Fruit fly (Drosophila melanogaster) whole organism, prepupa: ENCODE data around the gene sip2.

Experiments
- Blimp-1 ChIP-seq: fragments of 200-800 bp; sonication (Bioruptor generic); optimal IDR thresholded peaks from 3 replicates; lab custom pipeline; 2017; ENCODE audit warnings: missing biosample characterization, missing genetic modification characterization, mild to moderate bottlenecking, moderate library complexity, missing genetic modification reagents
- CG10631 ChIP-seq: fragments of 200-800 bp; sonication (Bioruptor generic); optimal IDR thresholded peaks from 2 replicates; lab custom pipeline; 2016; ENCODE audit warnings: missing biosample characterization, missing genetic modification characterization
- CG11762 ChIP-seq: fragments of 200-800 bp; sonication (Bioruptor generic); optimal IDR thresholded peaks from 3 replicates; lab custom pipeline; 2016; ENCODE audit warnings: missing biosample characterization, missing genetic modification characterization; ENCODE audit not compliant: insufficient read depth
- CG15336 ChIP-seq: fragments of 200-800 bp; sonication (Bioruptor generic); IDR thresholded peaks from 2 replicates; pipeline ENCODE4 v1.3.6; 2022; ENCODE audit warnings: missing biosample characterization, missing genetic modification characterization
- CG3032 ChIP-seq: fragments of 200-800 bp; optimal IDR thresholded peaks from 2 replicates; lab custom pipeline; 2019; ENCODE audit warnings: missing biosample characterization, mild to moderate bottlenecking, missing genetic modification characterization, moderate library complexity
- CG31627 ChIP-seq: fragments of 200-800 bp; sonication (Bioruptor generic); optimal IDR thresholded peaks from 3 replicates; lab custom pipeline; 2016; ENCODE audit warnings: missing biosample characterization, missing genetic modification characterization
- CG32006 ChIP-seq: fragments of 200-800 bp; sonication (Bioruptor generic); optimal IDR thresholded peaks from 3 replicates; lab custom pipeline; 2017; ENCODE audit warnings: missing biosample characterization, mild to moderate bottlenecking, missing genetic modification characterization
- CG34406 ChIP-seq: fragments of 200-800 bp; sonication (Bioruptor generic); optimal IDR thresholded peaks from 3 replicates; lab custom pipeline; 2016; ENCODE audit warnings: missing biosample characterization, missing genetic modification characterization
- CG3919 ChIP-seq: fragments of 200-800 bp; sonication (Bioruptor generic); optimal IDR thresholded peaks from 3 replicates; lab custom pipeline; 2016; ENCODE audit warnings: missing biosample characterization, missing genetic modification characterization
- CG6163 ChIP-seq: fragments of 200-800 bp; sonication (Bioruptor generic); IDR thresholded peaks from 3 replicates; pipeline ENCODE4 v1.3.6; 2022; ENCODE audit warnings: missing biosample characterization, missing genetic modification characterization
- CG6276 ChIP-seq: fragments of 200-800 bp; sonication (Bioruptor generic); optimal IDR thresholded peaks from 2 replicates; lab custom pipeline; 2017; ENCODE audit warnings: missing biosample characterization, mild to moderate bottlenecking, missing genetic modification characterization
- CG6792 ChIP-seq: fragments of 200-800 bp; sonication (Bioruptor generic); optimal IDR thresholded peaks from 3 replicates; lab custom pipeline; 2016; ENCODE audit warnings: missing biosample characterization, missing genetic modification characterization
- CG6808 ChIP-seq: fragments of 200-800 bp; sonication (Bioruptor generic); optimal IDR thresholded peaks from 3 replicates; lab custom pipeline; 2017; ENCODE audit warnings: missing biosample characterization, missing genetic modification characterization, mild to moderate bottlenecking, moderate library complexity, missing genetic modification reagents
- CG6854 ChIP-seq: fragments of 200-800 bp; sonication (Bioruptor generic); optimal IDR thresholded peaks from 2 replicates; lab custom pipeline; 2017; ENCODE audit warnings: missing biosample characterization, mild to moderate bottlenecking, missing genetic modification characterization
- CG7368 ChIP-seq: fragments of 200-800 bp; sonication (Bioruptor generic); optimal IDR thresholded peaks from 3 replicates; lab custom pipeline; 2016; ENCODE audit warnings: missing biosample characterization, missing genetic modification characterization
- CG8119 ChIP-seq: fragments of 200-800 bp; sonication (Bioruptor generic); IDR thresholded peaks from 3 replicates; pipeline ENCODE4 v1.3.6; 2022; ENCODE audit warnings: missing biosample characterization, missing genetic modification characterization
- CG8632 ChIP-seq: fragments of 200-800 bp; sonication (Bioruptor generic); optimal IDR thresholded peaks from 3 replicates; lab custom pipeline; 2016; ENCODE audit warnings: missing biosample characterization, missing genetic modification characterization
- CG9139 ChIP-seq: fragments of 200-800 bp; sonication (Bioruptor generic); optimal IDR thresholded peaks from 3 replicates; lab custom pipeline; 2017; ENCODE audit warnings: missing biosample characterization, mild to moderate bottlenecking, missing genetic modification characterization
- Eip75B ChIP-seq: fragments of 200-800 bp; sonication (Bioruptor generic); optimal IDR thresholded peaks from 3 replicates; lab custom pipeline; 2016; ENCODE audit warnings: missing biosample characterization, missing genetic modification characterization
- Eip78C ChIP-seq: fragments of 200-800 bp; sonication (Bioruptor generic); peaks from one replicate; lab custom pipeline; 2016; ENCODE audit warnings: missing biosample characterization, missing genetic modification characterization
- Eip93F ChIP-seq: fragments of 200-800 bp; sonication (Bioruptor generic); optimal IDR thresholded peaks from 2 replicates; lab custom pipeline; 2016; ENCODE audit warnings: missing biosample characterization, mild to moderate bottlenecking, missing genetic modification characterization
- Ets96B ChIP-seq: fragments of 200-800 bp; optimal IDR thresholded peaks from 2 replicates; lab custom pipeline; 2019; ENCODE audit warnings: missing biosample characterization, mild to moderate bottlenecking, missing genetic modification characterization, moderate library complexity
- Gug ChIP-seq: fragments of 200-800 bp; sonication (Bioruptor generic); IDR thresholded peaks from 2 replicates; pipeline ENCODE4 v1.3.6; 2022; ENCODE audit warnings: missing biosample characterization, missing genetic modification characterization
- Hr39 ChIP-seq: fragments of 200-800 bp; sonication (Bioruptor generic); optimal IDR thresholded peaks from 2 replicates; lab custom pipeline; 2016; ENCODE audit warnings: missing biosample characterization, missing genetic modification characterization
- Hr4 ChIP-seq: fragments of 200-800 bp; sonication (Bioruptor generic); optimal IDR thresholded peaks from 3 replicates; lab custom pipeline; 2016; ENCODE audit warnings: missing biosample characterization, missing genetic modification characterization
- Lpt ChIP-seq: fragments of 200-800 bp; sonication (Bioruptor generic); optimal IDR thresholded peaks from 3 replicates; lab custom pipeline; 2016; ENCODE audit warnings: missing biosample characterization, missing genetic modification characterization
- Met ChIP-seq: fragments of 200-800 bp; sonication (Bioruptor generic); optimal IDR thresholded peaks from 3 replicates; lab custom pipeline; 2016; ENCODE audit warnings: missing biosample characterization, missing genetic modification characterization
- OdsH ChIP-seq: fragments of 200-800 bp; sonication (Bioruptor generic); optimal IDR thresholded peaks from 3 replicates; lab custom pipeline; 2016; ENCODE audit warnings: missing biosample characterization, missing genetic modification characterization
- Smox ChIP-seq: fragments of 200-800 bp; sonication (Bioruptor generic); optimal IDR thresholded peaks from 3 replicates; lab custom pipeline; 2016; ENCODE audit warnings: missing biosample characterization, missing genetic modification characterization
- Sox102F ChIP-seq: fragments of 200-800 bp; sonication (Bioruptor generic); optimal IDR thresholded peaks from 2 replicates; lab custom pipeline; 2016; ENCODE audit warnings: missing biosample characterization, mild to moderate bottlenecking, missing genetic modification characterization
- Sox14 ChIP-seq: fragments of 200-800 bp; sonication (Bioruptor generic); optimal IDR thresholded peaks from 3 replicates; lab custom pipeline; 2016; ENCODE audit warnings: missing biosample characterization, missing genetic modification characterization
- Sox15 ChIP-seq: fragments of 200-800 bp; sonication (Bioruptor generic); optimal IDR thresholded peaks from 3 replicates; lab custom pipeline; 2016; ENCODE audit warnings: missing biosample characterization, missing genetic modification characterization
- achi ChIP-seq: fragments of 200-800 bp; sonication (Bioruptor generic); optimal IDR thresholded peaks from 3 replicates; lab custom pipeline; 2016; ENCODE audit warnings: missing biosample characterization, missing genetic modification characterization
- acj6 ChIP-seq: fragments of 200-800 bp; sonication (Bioruptor generic); optimal IDR thresholded peaks from 3 replicates; lab custom pipeline; 2016; ENCODE audit warnings: missing biosample characterization, missing genetic modification characterization
- cyc ChIP-seq: fragments of 200-800 bp; sonication (Bioruptor generic); optimal IDR thresholded peaks from 3 replicates; lab custom pipeline; 2016; ENCODE audit warnings: missing biosample characterization, missing genetic modification characterization
- dac ChIP-seq: fragments of 200-800 bp; sonication (Bioruptor generic); optimal IDR thresholded peaks from 2 replicates; lab custom pipeline; 2017; ENCODE audit warnings: missing biosample characterization, mild to moderate bottlenecking, missing genetic modification characterization
- dsx ChIP-seq: fragments of 200-800 bp; optimal IDR thresholded peaks from 3 replicates; lab custom pipeline; 2019; ENCODE audit warnings: missing biosample characterization, mild to moderate bottlenecking, missing genetic modification characterization, moderate library complexity; ENCODE audit not compliant: poor library complexity, severe bottlenecking
- eg ChIP-seq: fragments of 200-800 bp; sonication (Bioruptor generic); IDR thresholded peaks from 3 replicates; pipeline ENCODE4 v1.3.6; 2022; ENCODE audit warnings: missing biosample characterization, missing genetic modification characterization
- esn ChIP-seq: fragments of 200-800 bp; sonication (Bioruptor generic); optimal IDR thresholded peaks from 2 replicates; lab custom pipeline; 2016; ENCODE audit warnings: missing biosample characterization, mild to moderate bottlenecking, missing genetic modification characterization, moderate library complexity
- fd59A ChIP-seq: fragments of 200-800 bp; sonication (Bioruptor generic); optimal IDR thresholded peaks from 2 replicates; lab custom pipeline; 2017; ENCODE audit warnings: missing biosample characterization, mild to moderate bottlenecking, missing genetic modification characterization, missing genetic modification reagents
- fkh ChIP-seq: fragments of 200-800 bp; sonication (Bioruptor generic); optimal IDR thresholded peaks from 3 replicates; lab custom pipeline; 2017; ENCODE audit warnings: missing biosample characterization, mild to moderate bottlenecking, missing genetic modification characterization, moderate library complexity
- lz ChIP-seq: fragments of 200-800 bp; sonication (Bioruptor generic); optimal IDR thresholded peaks from 3 replicates; lab custom pipeline; 2016; ENCODE audit warnings: missing biosample characterization, missing genetic modification characterization
- net ChIP-seq: fragments of 200-800 bp; sonication (Bioruptor generic); optimal IDR thresholded peaks from 3 replicates; lab custom pipeline; 2016; ENCODE audit warnings: missing biosample characterization, missing genetic modification characterization
- pdm3 ChIP-seq: fragments of 200-800 bp; sonication (Bioruptor generic); optimal IDR thresholded peaks from 3 replicates; lab custom pipeline; 2016; ENCODE audit warnings: missing biosample characterization, missing genetic modification characterization
- salr ChIP-seq, 2 experiments: fragments of 200-800 bp; sonication (Bioruptor generic); optimal IDR thresholded peaks; 3 replicates each; lab custom pipeline; 2016 to 2018; ENCODE audit warnings: missing biosample characterization in 2 of 2, missing genetic modification characterization in 2 of 2, mild to moderate bottlenecking in 1 of 2
- spab ChIP-seq: fragments of 200-800 bp; sonication (Bioruptor generic); optimal IDR thresholded peaks from 2 replicates; lab custom pipeline; 2017; ENCODE audit warnings: missing biosample characterization, mild to moderate bottlenecking, missing genetic modification characterization, missing genetic modification reagents
- ss ChIP-seq, 2 experiments: fragments of 200-800 bp; sonication (Bioruptor generic); optimal IDR thresholded peaks; 2 replicates in 1 of 2; 3 replicates in 1 of 2; lab custom pipeline; 2017 to 2018; ENCODE audit warnings: mild to moderate bottlenecking in 2 of 2, missing biosample characterization in 2 of 2, missing genetic modification characterization in 2 of 2, moderate library complexity in 1 of 2
- vri ChIP-seq: fragments of 200-800 bp; sonication (Bioruptor generic); optimal IDR thresholded peaks from 3 replicates; lab custom pipeline; 2016; ENCODE audit warnings: missing biosample characterization, mild to moderate bottlenecking, missing genetic modification characterization

The sip2 gene

dm6 chr2L:6964022-6964434, at the start of gene sip2, which contains the start of gene Coprox:
Gene sip2 (minus strand): TSS chr2L:6964074.
Gene Coprox (plus strand): TSS chr2L:6964421.
- TF ChIP-seq CG3032: peak; percentile 77
- no peak for TF ChIP-seq CG7368 (GFP tag; lab: Kevin White, UChicago)
- no peak for TF ChIP-seq CG8632 (GFP tag; lab: Kevin White, UChicago)
- peak; percentile 77 for TF ChIP-seq eg
- peak; percentile 34 for TF ChIP-seq vri (GFP tag; lab: Kevin White, UChicago)
- no peak for TF ChIP-seq salr (GFP tag; optimal IDR thresholded peaks at IDR 0.05; lab: Kevin White, UChicago)
- TF ChIP-seq cyc (GFP tag; lab: Kevin White, UChicago): peak; percentile 34
- TF ChIP-seq CG6163: peak; percentile 48; the same call in 1 of the 3 replicates
- TF ChIP-seq net: no peak
- TF ChIP-seq achi (GFP tag; lab: Kevin White, UChicago): no peak
- no peak for TF ChIP-seq Ets96B
- no peak for TF ChIP-seq Sox14 (GFP tag; lab: Kevin White, UChicago)
- peak; percentile 83 for TF ChIP-seq fkh (GFP tag; lab: Kevin White, UChicago)
- TF ChIP-seq Eip75B (GFP tag; lab: Kevin White, UChicago): no peak
- no peak for TF ChIP-seq CG3919
- TF ChIP-seq CG10631 (GFP tag; lab: Kevin White, UChicago): peak; percentile 84
- TF ChIP-seq Met (GFP tag; lab: Kevin White, UChicago): no peak
- TF ChIP-seq spab (GFP tag; lab: Kevin White, UChicago): no peak
- no peak for TF ChIP-seq CG32006 (GFP tag; lab: Kevin White, UChicago)
- peak; percentile 30 for TF ChIP-seq CG6792 (GFP tag; lab: Kevin White, UChicago)
- no peak for TF ChIP-seq Hr39 (GFP tag; lab: Kevin White, UChicago)
- TF ChIP-seq CG34406 (GFP tag; lab: Kevin White, UChicago): no peak
- TF ChIP-seq Eip93F: peak; percentile 13
- TF ChIP-seq CG6854 (GFP tag; lab: Kevin White, UChicago): no peak
- peak; percentile 54; the same call in 1 of the 3 replicates for TF ChIP-seq CG8119 (GFP tag; lab: Robert Waterston, UW)
- TF ChIP-seq dsx (GFP tag; lab: Kevin White, UChicago): peak; percentile 70
- TF ChIP-seq CG6276 (GFP tag; lab: Kevin White, UChicago): no peak
- TF ChIP-seq CG11762: no peak
- no peak for TF ChIP-seq acj6 (GFP tag; lab: Kevin White, UChicago)
- no peak for TF ChIP-seq Hr4 (GFP tag; lab: Kevin White, UChicago)
- TF ChIP-seq Blimp-1 (GFP tag; lab: Kevin White, UChicago): no peak
- peak; percentile 58 for TF ChIP-seq esn (GFP tag; lab: Kevin White, UChicago)
- TF ChIP-seq CG9139 (GFP tag; lab: Kevin White, UChicago): no peak
- TF ChIP-seq Eip78C (GFP tag; lab: Kevin White, UChicago): peak; percentile 56
- TF ChIP-seq ss (GFP tag; optimal IDR thresholded peaks at IDR 0.05; lab: Kevin White, UChicago): no peak
- TF ChIP-seq lz (GFP tag; lab: Kevin White, UChicago): peak; percentile 15
- peak; percentile 22; the same call in 1 of the 2 replicates for TF ChIP-seq Gug (GFP tag; lab: Robert Waterston, UW)
- peak; percentile 16 for TF ChIP-seq Sox15
- TF ChIP-seq fd59A (GFP tag; lab: Kevin White, UChicago): no peak
- no peak for TF ChIP-seq Lpt (GFP tag; lab: Kevin White, UChicago)
- no peak; the same call in 1 of the 2 replicates for TF ChIP-seq CG15336
- TF ChIP-seq CG6808: no peak
- peak; percentile 5 for TF ChIP-seq CG31627 (GFP tag; lab: Kevin White, UChicago)
- TF ChIP-seq dac (GFP tag; lab: Kevin White, UChicago): no peak
- no peak for TF ChIP-seq pdm3
- TF ChIP-seq OdsH (GFP tag; lab: Kevin White, UChicago): no peak
- no peak for TF ChIP-seq Sox102F (GFP tag; lab: Kevin White, UChicago)
- no peak for TF ChIP-seq Smox (GFP tag; lab: Kevin White, UChicago)
- TF ChIP-seq, all 60 proteins: peak for 17
